Fruit fly (Drosophila melanogaster): ENCODE results near the gene CG13998.

Gene CG13998

dm6 chr2L:5959863-5960658 is 3.4 kb upstream of the CG13998 start, which contains the start of gene Vm26Aa:
Gene Vm26Aa (minus strand): TSS chr2L:5960340.
- TF ChIP-seq Pif1B (GFP tag; optimal IDR thresholded peaks at IDR 0.05) (no peak), fd96Ca (GFP tag; IDR thresholded peaks at IDR 0.05) (no peak), CG13204 (GFP tag; optimal IDR thresholded peaks at IDR 0.05) (no peak), CG4496 (GFP tag; IDR thresholded peaks at IDR 0.05) (no peak), CG8159 (tag; optimal IDR thresholded peaks at IDR 0.05) (no peak)

- TF ChIP-seq CG14655 (GFP tag; optimal IDR thresholded peaks at IDR 0.05) (no peak), gl (tag; optimal IDR thresholded peaks at IDR 0.05) (no peak), CG15710 (tag; optimal IDR thresholded peaks at IDR 0.05) (no peak), Pif1A (GFP tag; optimal IDR thresholded peaks at IDR 0.05) (no peak), Pif1B (GFP tag; optimal IDR thresholded peaks at IDR 0.05) (no peak), CG12605 (GFP tag; IDR thresholded peaks at IDR 0.05) (no peak), CG17806 (tag; optimal IDR thresholded peaks at IDR 0.05) (no peak), EcR (GFP tag; optimal IDR thresholded peaks at IDR 0.05) (no peak), CG34367 (tag; optimal IDR thresholded peaks at IDR 0.05) (no peak), CG4496 (GFP tag; IDR thresholded peaks at IDR 0.05) (no peak), CG8159 (tag; optimal IDR thresholded peaks at IDR 0.05) (no peak), CG10348 (GFP tag; IDR thresholded peaks at IDR 0.05) (no peak), fd96Ca (GFP tag; IDR thresholded peaks at IDR 0.05) (no peak), Ets98B (GFP tag; IDR thresholded peaks at IDR 0.05) (no peak)
Measured at dm6 chr2L:5958581-5959177, 2.1 kb upstream of the CG13998 start, which contains the start of gene Vm26Ac. Gene Vm26Ac (minus strand): TSS chr2L:5958631.

dm6 chr2L:5956153-5956552 is 466 bp downstream of the CG13998 start, which contains the start of gene CG13999:
Gene CG13999 (minus strand): TSS chr2L:5956466.
- TF ChIP-seq CG8159 (tag; optimal IDR thresholded peaks at IDR 0.05) (no peak), EcR (GFP tag; optimal IDR thresholded peaks at IDR 0.05) (no peak), CG13204 (GFP tag; optimal IDR thresholded peaks at IDR 0.05) (no peak), Pif1A (GFP tag; optimal IDR thresholded peaks at IDR 0.05) (no peak), CG4496 (GFP tag; IDR thresholded peaks at IDR 0.05) (no peak), D1 (tag; optimal IDR thresholded peaks at IDR 0.05) (no peak), Snoo (tag; optimal IDR thresholded peaks at IDR 0.05) (no peak), CG12605 (GFP tag; IDR thresholded peaks at IDR 0.05) (no peak), CG9948 (tag; optimal IDR thresholded peaks at IDR 0.05) (no peak), rn (GFP tag; IDR thresholded peaks at IDR 0.05) (no peak), Ets98B (GFP tag; IDR thresholded peaks at IDR 0.05) (no peak), CG17806 (tag; optimal IDR thresholded peaks at IDR 0.05) (no peak), CG8301 (tag; optimal IDR thresholded peaks at IDR 0.05) (no peak), CG10348 (GFP tag; IDR thresholded peaks at IDR 0.05) (no peak), CG14655 (GFP tag; optimal IDR thresholded peaks at IDR 0.05) (no peak), fd96Ca (GFP tag; IDR thresholded peaks at IDR 0.05) (no peak), CG32121 (GFP tag; IDR thresholded peaks at IDR 0.05) (no peak), CG34367 (tag; optimal IDR thresholded peaks at IDR 0.05) (no peak), Pif1B (GFP tag; optimal IDR thresholded peaks at IDR 0.05) (no peak), gl (tag; optimal IDR thresholded peaks at IDR 0.05) (no peak)

- no peak for TF ChIP-seq CG9948 (tag; optimal IDR thresholded peaks at IDR 0.05)
- TF ChIP-seq CG34367 (tag; optimal IDR thresholded peaks at IDR 0.05) = no peak
- peak; percentile 16 for TF ChIP-seq CG15710 (tag; optimal IDR thresholded peaks at IDR 0.05)
- TF ChIP-seq Pif1A (GFP tag; optimal IDR thresholded peaks at IDR 0.05) = no peak
- TF ChIP-seq EcR (GFP tag; optimal IDR thresholded peaks at IDR 0.05) = no peak
- TF ChIP-seq CG8301 (tag; optimal IDR thresholded peaks at IDR 0.05) = no peak
- no peak for TF ChIP-seq gl (tag; optimal IDR thresholded peaks at IDR 0.05)
- TF ChIP-seq CG32121 (GFP tag; IDR thresholded peaks at IDR 0.05) = 0 out of 2 replicates have a peak, but pooled peaks have one; percentile 40
- TF ChIP-seq CG17806 (tag; optimal IDR thresholded peaks at IDR 0.05) = no peak
- TF ChIP-seq CG12605 (GFP tag; IDR thresholded peaks at IDR 0.05) = no peak
- TF ChIP-seq rn (GFP tag; IDR thresholded peaks at IDR 0.05) = peak; percentile 15; the same call in 1 of the 2 replicates
- no peak for TF ChIP-seq CG13204 (GFP tag; optimal IDR thresholded peaks at IDR 0.05)
Measured at dm6 chr2L:5948775-5949526, 7.7 kb downstream of the CG13998 start, which contains the start of gene CG9044. Gene CG9044 (plus strand): TSS chr2L:5949450.

- TF ChIP-seq Ets98B (GFP tag; IDR thresholded peaks at IDR 0.05) (no peak), rn (GFP tag; IDR thresholded peaks at IDR 0.05) (no peak), gl (tag; optimal IDR thresholded peaks at IDR 0.05) (no peak), CG32121 (GFP tag; IDR thresholded peaks at IDR 0.05) (no peak), fd96Ca (GFP tag; IDR thresholded peaks at IDR 0.05) (no peak), D1 (tag; optimal IDR thresholded peaks at IDR 0.05) (no peak), CG17806 (tag; optimal IDR thresholded peaks at IDR 0.05) (no peak), CG8159 (tag; optimal IDR thresholded peaks at IDR 0.05) (no peak), CG14655 (GFP tag; optimal IDR thresholded peaks at IDR 0.05) (no peak), CG12605 (GFP tag; IDR thresholded peaks at IDR 0.05) (no peak), EcR (GFP tag; optimal IDR thresholded peaks at IDR 0.05) (no peak), CG8301 (tag; optimal IDR thresholded peaks at IDR 0.05) (no peak), CG34367 (tag; optimal IDR thresholded peaks at IDR 0.05) (no peak), CG13204 (GFP tag; optimal IDR thresholded peaks at IDR 0.05) (no peak), CG10348 (GFP tag; IDR thresholded peaks at IDR 0.05) (no peak)
Measured at dm6 chr2L:5947504-5947903, 9.1 kb downstream of the CG13998 start.
